ENCODE assay signal across 4 worm cellular contexts in the genomic region with DNA sequence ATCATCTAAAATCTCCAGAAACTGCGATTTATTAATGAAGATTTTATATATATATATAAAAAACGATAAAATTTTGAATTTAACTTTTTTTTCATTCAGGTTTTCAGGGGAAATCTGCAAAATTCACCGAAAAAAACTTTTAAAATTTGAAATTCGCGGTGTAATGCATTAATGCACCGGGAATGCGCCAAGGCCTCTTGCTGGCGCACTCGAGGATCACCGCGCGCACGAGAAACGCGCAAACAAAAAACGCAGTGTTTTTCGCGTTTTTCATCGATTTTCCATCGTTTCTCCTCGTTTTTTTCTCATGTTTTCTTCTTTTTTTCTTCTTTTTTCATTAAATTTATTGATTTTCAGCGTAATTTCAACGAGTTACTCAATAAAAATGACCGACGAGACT.
TF ChIP-seq lines count a peak whose summit lies in the region.

hrpu-2 (plus strand) TSS at position 352 of the 400 bp plus-strand sequence.

TF ChIP-seq in whole organism, L2 larva, 48 proteins besides CTCF, POLR2A, EP300 and RAD21 (continues in another document):
- no peak for TF ChIP-seq nhr-23 (tag; optimal IDR thresholded peaks at IDR 0.05; lab: Kevin White, UChicago)
- peak; percentile 64 for TF ChIP-seq nhr-6 (tag; optimal IDR thresholded peaks at IDR 0.05; lab: Kevin White, UChicago)
- TF ChIP-seq nhr-237 (tag; optimal IDR thresholded peaks at IDR 0.05; lab: Kevin White, UChicago) = no peak
- peak; percentile 88 for TF ChIP-seq C34F6.9 (tag; optimal IDR thresholded peaks at IDR 0.05; lab: Kevin White, UChicago)
- TF ChIP-seq nhr-25 (tag; optimal IDR thresholded peaks at IDR 0.05; lab: Kevin White, UChicago) = peak; percentile 78
- TF ChIP-seq nhr-12 (tag; optimal IDR thresholded peaks at IDR 0.05; lab: Kevin White, UChicago) = no peak
- peak; percentile 51 for TF ChIP-seq R02D3.7 (tag; optimal IDR thresholded peaks at IDR 0.05; lab: Kevin White, UChicago)
- TF ChIP-seq ztf-4 (tag; optimal IDR thresholded peaks at IDR 0.05; lab: Kevin White, UChicago) = peak; percentile 28
- TF ChIP-seq ceh-82 (tag; optimal IDR thresholded peaks at IDR 0.05; lab: Kevin White, UChicago) = peak; percentile 41
- TF ChIP-seq unc-55 (GFP tag; optimal IDR thresholded peaks at IDR 0.05; lab: Kevin White, UChicago) = peak; percentile 92
- peak; percentile 46 for TF ChIP-seq snpc-4 (tag; optimal IDR thresholded peaks at IDR 0.05; lab: Kevin White, UChicago)
- TF ChIP-seq dmd-4 (tag; optimal IDR thresholded peaks at IDR 0.05; lab: Kevin White, UChicago) = no peak
- TF ChIP-seq crh-2 (tag; optimal IDR thresholded peaks at IDR 0.05; lab: Kevin White, UChicago) = peak; percentile 90
- no peak for TF ChIP-seq ceh-16 (tag; optimal IDR thresholded peaks at IDR 0.05; lab: Kevin White, UChicago)
- no peak for TF ChIP-seq unc-39 (tag; optimal IDR thresholded peaks at IDR 0.05; lab: Kevin White, UChicago)
- TF ChIP-seq ZK546.5 (tag; optimal IDR thresholded peaks at IDR 0.05; lab: Kevin White, UChicago) = no peak
- peak; percentile 63 for TF ChIP-seq lin-11 (tag; optimal IDR thresholded peaks at IDR 0.05; lab: Kevin White, UChicago)
- TF ChIP-seq blmp-1 (tag; optimal IDR thresholded peaks at IDR 0.05; lab: Kevin White, UChicago; ENCODE audit: insufficient read depth) = peak; percentile 53
- peak; percentile 98 for TF ChIP-seq gmeb-1 (tag; optimal IDR thresholded peaks at IDR 0.05; lab: Kevin White, UChicago)
- TF ChIP-seq nhr-129 (tag; optimal IDR thresholded peaks at IDR 0.05; lab: Kevin White, UChicago) = peak; percentile 40
- no peak for TF ChIP-seq zag-1 (tag; optimal IDR thresholded peaks at IDR 0.05; lab: Kevin White, UChicago)
- TF ChIP-seq mdl-1 (tag; optimal IDR thresholded peaks at IDR 0.05; lab: Kevin White, UChicago) = peak in 1 of 2 experiments; percentile 45

TF ChIP-seq in whole organism, L4 larva, 104 proteins besides CTCF, POLR2A, EP300 and RAD21 (continues in another document):
- TF ChIP-seq mes-2 (tag; optimal IDR thresholded peaks at IDR 0.05; lab: Kevin White, UChicago; ENCODE audit: poor library complexity, severe bottlenecking) (peak; percentile 92), zfp-3 (GFP tag; conservative IDR thresholded peaks at IDR 0.05; lab: Robert Waterston, UW) (peak; percentile 83), rbr-2 (tag; optimal IDR thresholded peaks at IDR 0.05; lab: Kevin White, UChicago) (peak; percentile 79), dpl-1 (GFP tag; optimal IDR thresholded peaks at IDR 0.05; lab: Kevin White, UChicago) (peak; percentile 98), skn-1 (tag; optimal IDR thresholded peaks at IDR 0.05; lab: Kevin White, UChicago) (no peak), hif-1 (tag; optimal IDR thresholded peaks at IDR 0.05; lab: Kevin White, UChicago) (peak in 1 of 2 experiments; percentile 63), hlh-11 (tag; optimal IDR thresholded peaks at IDR 0.05; lab: Kevin White, UChicago) (peak; percentile 73), Y105C5A.15 (GFP tag; IDR thresholded peaks at IDR 0.05; lab: Robert Waterston, UW) (no peak), spr-1 (tag; optimal IDR thresholded peaks at IDR 0.05; lab: Kevin White, UChicago) (peak; percentile 65), dve-1 (tag; optimal IDR thresholded peaks at IDR 0.05; lab: Kevin White, UChicago; ENCODE audit: insufficient read depth) (peak; percentile 82), mdt-29 (GFP tag; IDR thresholded peaks at IDR 0.05; lab: Robert Waterston, UW) (no peak), nhr-28 (tag; optimal IDR thresholded peaks at IDR 0.05; lab: Kevin White, UChicago) (peak; percentile 49), pha-4 (GFP tag; IDR thresholded peaks at IDR 0.05; lab: Robert Waterston, UW) (peak; percentile 67; the same call in 1 of the 2 replicates), pha-4 (tag; optimal IDR thresholded peaks at IDR 0.05; lab: Kevin White, UChicago) (no peak), lin-15B (tag; optimal IDR thresholded peaks at IDR 0.05; lab: Kevin White, UChicago) (no peak), mxl-3 (GFP tag; optimal IDR thresholded peaks at IDR 0.05; lab: Kevin White, UChicago) (no peak), set-16 (GFP tag; IDR thresholded peaks at IDR 0.05; lab: Robert Waterston, UW) (0 out of 2 replicates have a peak, but pooled peaks have one; percentile 10), madf-5 (GFP tag; IDR thresholded peaks at IDR 0.05; lab: Robert Waterston, UW) (no peak), fos-1 (tag; optimal IDR thresholded peaks at IDR 0.05; lab: Kevin White, UChicago) (no peak), ceh-20 (GFP tag; IDR thresholded peaks at IDR 0.05; lab: Robert Waterston, UW) (peak; percentile 64; the same call in 1 of the 2 replicates), T26A8.4 (GFP tag; IDR thresholded peaks at IDR 0.05; lab: Robert Waterston, UW) (peak; percentile 79), pqm-1 (tag; optimal IDR thresholded peaks at IDR 0.05; lab: Kevin White, UChicago) (no peak)

TF ChIP-seq in whole organism, late embryonic, 69 proteins besides CTCF, POLR2A, EP300 and RAD21 (continues in another document):
- TF ChIP-seq ceh-34 (tag; optimal IDR thresholded peaks at IDR 0.05; lab: Kevin White, UChicago) = no peak
- no peak for TF ChIP-seq ama-1 (optimal IDR thresholded peaks at IDR 0.05; lab: Kevin White, UChicago)
- TF ChIP-seq lin-11 (tag; optimal IDR thresholded peaks at IDR 0.05; lab: Kevin White, UChicago) = no peak
- TF ChIP-seq tbx-2 (tag; optimal IDR thresholded peaks at IDR 0.05; lab: Kevin White, UChicago) = peak; percentile 32
- no peak for TF ChIP-seq sdc-2 (tag; optimal IDR thresholded peaks at IDR 0.05; lab: Kevin White, UChicago)
- peak; percentile 33 for TF ChIP-seq che-1 (tag; optimal IDR thresholded peaks at IDR 0.05; lab: Kevin White, UChicago)
- TF ChIP-seq T23F11.4 (GFP tag; optimal IDR thresholded peaks at IDR 0.05; lab: Kevin White, UChicago) = no peak
- TF ChIP-seq pat-9 (tag; optimal IDR thresholded peaks at IDR 0.05; lab: Kevin White, UChicago) = no peak
- peak; percentile 55 for TF ChIP-seq ceh-31 (tag; optimal IDR thresholded peaks at IDR 0.05; lab: Kevin White, UChicago)
- no peak for TF ChIP-seq madf-2 (tag; optimal IDR thresholded peaks at IDR 0.05; lab: Kevin White, UChicago)
- TF ChIP-seq ceh-18 (tag; optimal IDR thresholded peaks at IDR 0.05; lab: Kevin White, UChicago) = no peak
- no peak for TF ChIP-seq ceh-14 (tag; optimal IDR thresholded peaks at IDR 0.05; lab: Kevin White, UChicago)
- peak; percentile 18 for TF ChIP-seq elt-2 (tag; optimal IDR thresholded peaks at IDR 0.05; lab: Kevin White, UChicago)
- no peak for TF ChIP-seq K09A11.1 (tag; optimal IDR thresholded peaks at IDR 0.05; lab: Kevin White, UChicago; ENCODE audit: insufficient read depth)
- TF ChIP-seq dmd-4 (tag; optimal IDR thresholded peaks at IDR 0.05; lab: Kevin White, UChicago; ENCODE audit: borderline replicate concordance) = no peak
- TF ChIP-seq ceh-30 (tag; optimal IDR thresholded peaks at IDR 0.05; lab: Kevin White, UChicago) = no peak
- TF ChIP-seq pha-2 (tag; optimal IDR thresholded peaks at IDR 0.05; lab: Kevin White, UChicago) = peak; percentile 22
- TF ChIP-seq ahr-1 (tag; optimal IDR thresholded peaks at IDR 0.05; lab: Kevin White, UChicago) = no peak
- no peak for TF ChIP-seq fax-1 (tag; optimal IDR thresholded peaks at IDR 0.05; lab: Kevin White, UChicago)
- TF ChIP-seq rnt-1 (tag; optimal IDR thresholded peaks at IDR 0.05; lab: Kevin White, UChicago) = no peak
- no peak for TF ChIP-seq ceh-9 (tag; optimal IDR thresholded peaks at IDR 0.05; lab: Kevin White, UChicago)
- peak; percentile 58 for TF ChIP-seq ceh-48 (tag; optimal IDR thresholded peaks at IDR 0.05; lab: Kevin White, UChicago)
- no peak for TF ChIP-seq ets-4 (tag; optimal IDR thresholded peaks at IDR 0.05; lab: Kevin White, UChicago)
- TF ChIP-seq nhr-232 (tag; optimal IDR thresholded peaks at IDR 0.05; lab: Kevin White, UChicago) = no peak
- TF ChIP-seq gmeb-2 (tag; optimal IDR thresholded peaks at IDR 0.05; lab: Kevin White, UChicago) = no peak

TF ChIP-seq in whole organism, mixed stage, embryonic, 35 proteins besides CTCF, POLR2A, EP300 and RAD21:
- TF ChIP-seq mep-1 (tag; optimal IDR thresholded peaks at IDR 0.05; lab: Kevin White, UChicago) = peak; percentile 80
- TF ChIP-seq ceh-39 (tag; optimal IDR thresholded peaks at IDR 0.05; lab: Kevin White, UChicago) = peak; percentile 32
- TF ChIP-seq drap-1 (GFP tag; optimal IDR thresholded peaks at IDR 0.05; lab: Kevin White, UChicago) = no peak
- peak; percentile 26 for TF ChIP-seq hlh-1 (tag; optimal IDR thresholded peaks at IDR 0.05; lab: Kevin White, UChicago)
- peak; percentile 73 for TF ChIP-seq lsy-2 (tag; optimal IDR thresholded peaks at IDR 0.05; lab: Kevin White, UChicago)
- peak; percentile 71 for TF ChIP-seq lin-13 (tag; optimal IDR thresholded peaks at IDR 0.05; lab: Kevin White, UChicago)
- peak; percentile 62 for TF ChIP-seq nhr-237 (tag; optimal IDR thresholded peaks at IDR 0.05; lab: Kevin White, UChicago)
- peak; percentile 55 for TF ChIP-seq pha-4 (tag; optimal IDR thresholded peaks at IDR 0.05; lab: Kevin White, UChicago)
- TF ChIP-seq ces-1 (GFP tag; optimal IDR thresholded peaks at IDR 0.05; lab: Kevin White, UChicago) = peak; percentile 77
- no peak for TF ChIP-seq tbx-8 (GFP tag; optimal IDR thresholded peaks at IDR 0.05; lab: Kevin White, UChicago)
